Worm (Caenorhabditis elegans) whole organism, midembryonic: ENCODE data around the gene T16G1.5.

Source experiments
- ztf-23 ChIP-seq: fragments of 200-800 bp; sonication (Bioruptor generic); IDR thresholded peaks from 2 replicates; pipeline ENCODE4 v1.3.6; 2022; ENCODE audit warnings: missing genetic modification reagents, missing genetic modification characterization, missing compliant biosample characterization
- ztf-29 ChIP-seq: fragments of 200-800 bp; sonication (Bioruptor generic); IDR thresholded peaks from 2 replicates; pipeline ENCODE4 v1.3.6; 2022; ENCODE audit warnings: missing genetic modification reagents, missing genetic modification characterization, missing compliant biosample characterization

- TF ChIP-seq ztf-29 (GFP tag; lab: Robert Waterston, UW) (no peak), ztf-23 (GFP tag; lab: Robert Waterston, UW) (no peak)
These were observed 4.4 kb downstream of the T16G1.5 start, which contains the start of gene T16G1.7 for ce11 chrV:12934976-12935375.
